Worm (Caenorhabditis elegans) whole organism, dauer: ENCODE results near the gene C04F6.7.

Experiments
- unc-62 ChIP-seq: sonication (generic microtip); optimal IDR thresholded peaks from 2 replicates; lab custom pipeline; 2017; ENCODE audit warnings: missing biosample characterization, missing genetic modification reagents, missing genetic modification characterization

The C04F6.7 gene

DNA sequence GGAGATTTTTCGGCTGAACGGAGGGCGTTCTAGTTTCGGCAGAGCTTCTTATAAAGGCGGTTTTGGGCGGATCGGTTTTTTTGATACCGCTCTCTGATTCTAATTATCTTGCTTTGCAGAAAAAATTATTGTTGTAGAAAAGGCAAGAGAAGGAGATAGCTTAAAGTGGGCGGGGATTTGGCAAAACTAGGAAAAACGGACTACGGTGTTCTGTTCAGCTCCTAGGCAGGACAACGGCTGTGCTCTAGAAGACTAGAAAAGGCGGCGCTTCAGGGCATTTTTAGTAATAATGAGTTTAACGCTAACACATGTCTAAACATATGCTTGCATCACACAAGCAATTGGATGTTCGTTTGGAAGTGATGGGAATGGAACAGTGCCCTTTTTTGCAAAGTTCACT lies at the start of gene C04F6.7:
Gene C04F6.7 (minus strand): TSS at position 101 of the 400 bp plus-strand sequence.
- no peak for TF ChIP-seq unc-62 (GFP tag; lab: Kevin White, UChicago)

DNA sequence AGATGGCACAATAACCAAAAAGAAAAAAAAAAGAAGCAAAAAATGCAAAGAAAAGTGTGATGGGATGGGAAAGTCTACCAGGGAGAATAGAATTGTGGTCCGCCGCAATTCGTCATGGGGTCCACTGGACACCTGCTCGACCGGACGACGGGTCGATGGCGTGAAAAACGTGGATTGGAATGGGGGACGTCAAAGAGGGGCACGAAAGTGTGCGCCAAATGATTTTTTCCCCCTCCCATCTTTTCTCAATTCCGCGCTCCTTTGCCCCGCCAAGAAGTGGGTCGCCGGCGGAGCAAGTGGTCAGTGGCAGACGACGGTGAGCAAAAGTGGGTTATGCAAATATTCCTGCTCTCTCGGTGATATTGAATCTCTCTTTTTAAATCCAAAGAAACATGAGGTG lies 49.0 kb upstream of the C04F6.7 start:
- TF ChIP-seq unc-62 (GFP tag; lab: Kevin White, UChicago) = no peak

DNA sequence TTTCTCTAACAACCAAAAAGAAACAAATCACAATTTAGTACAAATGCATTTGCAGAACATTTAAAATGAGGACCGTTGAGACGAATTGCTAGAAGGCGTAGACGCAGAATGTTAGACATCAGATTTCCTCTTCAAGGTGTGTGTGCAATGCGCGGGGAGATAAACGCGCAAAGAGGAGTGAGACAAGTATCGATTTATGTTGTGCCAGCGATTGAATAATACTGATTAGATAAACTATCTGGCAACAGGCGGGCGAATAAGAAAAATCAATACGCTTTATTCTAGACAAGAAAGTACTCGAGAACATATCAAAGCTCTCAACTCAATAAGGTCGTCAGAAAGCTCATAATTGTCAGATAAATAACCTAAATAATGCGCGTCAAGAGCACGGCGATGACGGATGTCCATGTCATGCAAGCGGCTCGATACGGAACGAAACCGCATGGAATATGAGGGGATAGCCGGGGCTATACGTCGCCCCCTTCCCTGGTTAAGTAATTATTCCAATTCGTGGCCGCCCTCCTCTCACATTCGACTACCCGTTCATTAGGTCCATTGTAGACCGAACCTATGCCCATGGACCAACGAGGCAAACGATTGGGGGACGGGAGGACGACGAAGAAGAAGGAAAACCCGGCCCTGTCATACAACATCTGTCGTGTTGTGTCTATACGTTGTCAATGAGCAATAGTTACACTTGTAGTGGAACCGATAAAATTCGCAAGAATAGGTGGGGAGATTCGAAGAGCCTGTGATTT lies 48.2 kb upstream of the C04F6.7 start:
- no peak for TF ChIP-seq unc-62 (GFP tag; lab: Kevin White, UChicago)

DNA sequence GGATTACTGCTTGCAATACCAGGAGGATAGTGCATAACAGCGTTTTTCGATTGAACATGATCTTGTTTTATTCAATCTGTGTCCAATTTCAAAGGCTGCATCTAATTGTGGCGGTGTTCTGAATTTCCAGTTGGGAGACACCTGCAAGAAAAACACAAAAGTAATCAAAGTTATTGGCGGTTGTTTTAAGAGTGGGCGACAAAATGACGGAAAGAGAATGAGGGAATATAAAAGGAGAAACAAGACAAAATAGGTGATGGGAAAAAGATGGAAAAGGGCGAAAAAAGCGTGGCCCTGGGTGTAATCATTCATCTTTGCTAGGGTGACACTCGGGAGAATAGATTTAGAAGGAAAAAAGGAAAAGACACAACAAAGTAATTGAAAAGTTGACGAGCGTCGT lies 46.8 kb upstream of the C04F6.7 start, which contains the start of the genes ZK377.15 and sax-3:
Gene ZK377.15 (minus strand): TSS at position 101 of the 400 bp plus-strand sequence.
Gene sax-3 (minus strand): TSS at position 143 of the 400 bp plus-strand sequence.
- TF ChIP-seq unc-62 (GFP tag; lab: Kevin White, UChicago) = no peak

DNA sequence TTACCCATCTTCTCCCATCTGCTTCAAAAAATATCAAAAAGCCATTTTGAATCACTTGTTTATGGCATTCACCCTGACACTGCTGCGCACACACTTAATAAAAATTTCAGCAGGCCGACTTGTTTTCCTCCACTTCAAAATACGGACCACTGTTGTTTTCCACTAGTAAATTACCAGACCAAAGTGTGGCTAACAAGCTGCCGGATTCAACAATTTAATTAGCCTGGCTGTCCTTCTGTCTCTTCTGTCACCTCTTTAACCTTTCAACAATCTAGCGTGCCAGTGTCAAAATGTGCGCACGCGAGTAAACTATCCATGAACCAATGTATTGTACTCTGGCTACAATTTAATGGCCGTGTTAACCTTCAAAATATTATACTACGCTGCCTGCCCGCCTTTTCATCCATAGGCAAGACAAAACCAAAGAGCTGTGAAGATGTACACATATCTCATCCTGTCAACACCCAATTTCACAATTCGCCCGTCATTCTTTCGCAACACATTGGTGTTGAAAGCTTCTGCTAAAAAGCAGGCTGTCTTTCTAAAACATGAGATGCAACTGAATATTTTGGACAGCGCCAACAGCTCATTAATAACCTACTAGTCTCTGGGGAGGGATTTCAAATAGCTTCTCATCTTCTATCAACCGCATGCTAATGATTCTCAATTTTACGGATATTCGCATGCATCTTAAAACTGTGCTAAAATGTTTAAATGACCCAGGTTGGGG lies 45.5 kb upstream of the C04F6.7 start:
- no peak for TF ChIP-seq unc-62 (GFP tag; lab: Kevin White, UChicago)

DNA sequence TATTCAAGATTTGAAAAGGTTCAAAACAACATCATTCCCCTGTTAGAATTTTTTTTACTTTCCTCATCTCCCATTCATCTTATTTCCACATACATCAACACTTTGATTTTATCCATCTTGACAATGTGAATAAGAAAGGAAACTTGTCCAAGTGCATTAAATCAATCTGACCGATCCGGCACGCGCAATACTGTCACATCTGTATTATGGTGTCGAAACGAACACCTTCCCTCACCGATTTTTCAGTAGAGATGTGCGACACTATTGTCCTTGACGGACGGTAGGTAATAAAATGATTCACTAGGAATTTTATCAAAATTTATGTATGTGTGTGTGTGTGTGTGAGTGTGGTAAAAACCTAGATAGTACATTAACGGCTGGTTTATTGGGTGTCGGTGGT lies 44.9 kb upstream of the C04F6.7 start:
- no peak for TF ChIP-seq unc-62 (GFP tag; lab: Kevin White, UChicago)

DNA sequence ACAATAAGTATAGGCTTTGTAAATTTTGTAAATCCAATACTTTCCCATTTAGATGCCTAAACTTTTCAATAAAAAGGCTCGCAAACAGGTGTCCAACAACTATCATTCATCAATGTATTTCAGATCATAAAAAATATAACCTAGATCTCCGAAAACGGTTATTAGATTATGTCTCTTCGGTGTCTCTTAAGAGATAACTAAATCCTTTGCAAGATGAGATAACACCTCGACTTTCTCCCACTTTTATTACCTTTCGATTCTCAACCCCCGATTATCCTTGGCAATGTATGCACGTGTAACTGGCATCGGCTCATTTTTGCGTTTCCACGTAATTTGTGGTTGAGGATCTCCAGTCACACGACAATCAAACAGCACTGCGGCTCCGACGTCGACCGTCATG lies 43.1 kb upstream of the C04F6.7 start:
- no peak for TF ChIP-seq unc-62 (GFP tag; lab: Kevin White, UChicago)

DNA sequence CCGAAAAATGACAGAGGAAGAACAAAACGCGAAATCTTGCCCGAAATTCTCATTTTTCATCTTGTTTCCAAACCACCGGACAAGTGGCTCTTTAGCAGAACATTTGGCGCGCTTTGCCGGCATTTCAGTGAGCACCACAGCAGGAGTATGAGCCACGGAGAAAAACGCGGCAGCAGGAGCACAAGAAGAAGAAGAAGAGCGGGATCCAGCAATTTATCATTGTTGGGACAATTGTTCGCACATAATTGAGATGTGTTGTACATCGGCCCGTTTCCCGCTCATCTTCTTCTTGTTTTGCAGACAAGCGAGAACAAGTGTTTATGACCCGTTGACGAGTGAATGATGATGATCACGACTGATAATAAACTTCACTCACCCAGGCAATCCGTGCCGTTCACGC lies 36.6 kb upstream of the C04F6.7 start:
- no peak for TF ChIP-seq unc-62 (GFP tag; lab: Kevin White, UChicago)

DNA sequence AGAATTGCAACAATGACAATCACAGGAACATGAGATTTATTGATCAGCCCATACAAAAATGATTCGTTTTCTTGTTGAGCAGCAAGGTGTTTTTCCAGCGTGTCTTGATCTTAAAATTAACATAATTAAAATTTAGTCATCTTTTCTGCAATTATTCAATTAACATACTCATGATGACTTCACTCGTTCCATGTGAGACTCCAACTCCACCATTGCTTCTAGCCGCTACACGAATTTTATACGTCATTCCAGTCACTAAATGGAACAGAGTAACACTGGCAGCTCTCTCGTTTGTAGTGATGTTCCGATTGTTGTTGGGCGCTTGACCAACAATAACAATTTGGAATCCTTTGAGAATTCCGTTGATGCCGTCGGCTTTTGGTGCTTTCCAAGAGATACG lies 34.9 kb upstream of the C04F6.7 start:
- TF ChIP-seq unc-62 (GFP tag; lab: Kevin White, UChicago) = no peak

DNA sequence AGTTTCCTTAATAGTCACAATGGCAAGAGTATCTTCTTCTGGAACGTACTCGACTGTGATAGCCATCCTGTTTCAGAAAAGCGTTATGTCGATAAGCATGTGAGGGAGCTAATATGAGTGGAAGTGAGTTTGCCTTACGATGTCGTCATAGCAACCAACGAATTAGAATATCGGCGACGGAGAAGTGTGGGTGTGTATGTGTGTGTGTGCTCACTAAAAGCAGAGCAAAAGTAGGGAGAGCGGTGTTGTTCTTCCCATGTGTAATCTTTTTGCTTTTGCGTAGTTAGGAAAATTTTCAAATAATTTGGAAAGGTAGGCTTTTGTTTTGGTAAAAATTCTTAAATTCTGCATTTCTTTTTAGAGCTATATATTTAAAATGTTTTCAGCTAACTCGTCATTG lies 32.1 kb upstream of the C04F6.7 start, which contains the start of gene ZK813.5:
Gene ZK813.5 (minus strand): TSS at position 101 of the 400 bp plus-strand sequence.
- no peak for TF ChIP-seq unc-62 (GFP tag; lab: Kevin White, UChicago)

DNA sequence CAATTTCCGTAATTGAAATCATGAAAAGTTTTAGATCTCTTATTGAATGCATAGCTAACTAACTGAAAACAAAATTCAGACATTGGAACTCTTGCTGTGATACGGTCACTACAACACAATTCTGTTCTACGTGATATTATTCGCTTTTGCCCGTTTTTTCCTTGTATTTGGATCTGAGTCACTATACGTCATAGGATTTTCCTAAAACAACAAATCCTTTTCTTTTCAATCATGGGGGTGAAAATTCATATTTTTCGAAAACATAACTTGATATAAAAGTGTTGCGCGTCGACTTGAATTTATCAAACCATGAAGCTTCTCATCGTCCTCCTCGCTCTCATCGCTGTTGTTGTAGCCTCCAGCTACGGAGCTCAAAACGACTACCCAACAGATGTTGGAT lies 27.0 kb upstream of the C04F6.7 start, which contains the start of gene ZK813.1:
Gene ZK813.1 (plus strand): TSS at position 301 of the 400 bp plus-strand sequence.
- no peak for TF ChIP-seq unc-62 (GFP tag; lab: Kevin White, UChicago)

DNA sequence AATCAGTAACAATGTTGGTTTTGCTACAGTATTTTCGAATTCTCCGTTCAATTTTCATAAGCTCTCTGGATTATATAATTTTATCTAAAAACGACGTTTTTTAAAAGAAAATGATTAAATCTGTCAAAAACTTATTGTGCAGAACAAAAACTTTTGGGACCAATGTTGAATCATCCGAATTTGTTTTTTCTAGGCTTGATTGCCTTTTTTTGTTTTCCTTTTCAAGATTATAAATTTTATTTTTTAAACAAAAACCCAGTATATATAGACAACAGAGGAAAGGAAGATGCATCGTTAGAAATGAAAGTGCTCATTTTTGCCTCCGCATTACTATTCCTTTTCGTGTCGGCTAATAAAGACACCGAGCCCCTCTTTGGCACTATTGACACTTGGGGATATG lies 25.5 kb upstream of the C04F6.7 start, which contains the start of gene ZK813.7:
Gene ZK813.7 (plus strand): TSS at position 301 of the 400 bp plus-strand sequence.
- TF ChIP-seq unc-62 (GFP tag; lab: Kevin White, UChicago) = no peak

DNA sequence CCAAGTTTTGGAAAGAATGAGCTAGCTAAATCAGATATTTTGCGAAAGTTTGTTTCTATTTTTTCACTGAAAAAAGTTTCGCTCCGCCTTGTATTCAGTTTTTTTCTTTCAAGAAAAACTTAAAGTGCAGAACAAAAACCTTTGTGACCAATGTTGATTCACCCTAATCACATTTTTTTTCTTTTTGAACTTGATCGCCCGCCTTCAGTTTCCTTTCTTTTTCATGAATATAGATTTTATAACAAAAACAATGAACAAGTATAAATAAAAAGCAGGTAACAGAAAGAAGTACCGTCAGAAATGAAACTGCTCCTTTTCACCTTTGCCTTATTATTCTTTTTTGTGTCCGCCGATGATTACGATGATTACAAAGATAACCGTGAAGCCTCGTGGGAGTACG lies 24.5 kb upstream of the C04F6.7 start, which contains the start of gene ZK813.2:
Gene ZK813.2 (plus strand): TSS at position 301 of the 400 bp plus-strand sequence.
- no peak for TF ChIP-seq unc-62 (GFP tag; lab: Kevin White, UChicago)

DNA sequence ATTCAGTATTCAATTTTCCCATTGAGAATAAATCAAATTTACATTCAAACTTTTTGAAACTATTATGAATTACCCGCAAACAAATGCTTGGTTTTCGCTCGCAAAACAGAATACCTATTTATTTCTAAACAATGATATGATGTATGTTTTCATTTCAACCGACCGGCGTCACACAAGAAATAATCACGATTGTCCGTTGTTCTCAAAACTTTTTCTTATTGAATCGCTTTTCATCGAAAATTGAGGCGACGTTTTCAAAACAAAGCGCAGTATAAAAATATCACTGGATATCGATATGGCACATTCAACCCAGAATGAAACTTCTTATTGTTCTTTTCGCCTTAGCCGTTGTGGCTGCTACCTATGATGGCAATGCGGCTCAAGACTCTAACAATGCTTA lies 22.6 kb upstream of the C04F6.7 start, which contains the start of gene ZK813.3:
Gene ZK813.3 (plus strand): TSS at position 301 of the 400 bp plus-strand sequence.
- TF ChIP-seq unc-62 (GFP tag; lab: Kevin White, UChicago) = no peak

DNA sequence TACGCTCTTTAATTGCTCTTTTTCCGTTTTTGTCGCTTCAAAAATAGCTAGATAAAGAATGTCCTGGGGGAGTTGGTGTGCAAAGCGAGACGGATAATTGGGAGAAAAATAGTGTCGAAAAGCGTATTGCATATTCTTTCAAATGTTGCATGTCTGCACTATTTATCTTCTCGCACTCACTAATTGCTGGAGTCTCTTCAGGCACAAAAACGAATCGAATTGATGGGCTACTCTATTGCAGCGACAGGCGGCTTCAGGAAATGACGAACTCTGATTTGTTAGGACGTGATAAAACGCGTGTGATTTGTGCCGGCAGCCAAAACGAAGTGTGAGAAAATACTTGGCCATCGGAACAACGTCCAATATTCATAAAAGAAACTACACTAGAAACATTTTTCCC lies 21.3 kb upstream of the C04F6.7 start:
- TF ChIP-seq unc-62 (GFP tag; lab: Kevin White, UChicago) = no peak

DNA sequence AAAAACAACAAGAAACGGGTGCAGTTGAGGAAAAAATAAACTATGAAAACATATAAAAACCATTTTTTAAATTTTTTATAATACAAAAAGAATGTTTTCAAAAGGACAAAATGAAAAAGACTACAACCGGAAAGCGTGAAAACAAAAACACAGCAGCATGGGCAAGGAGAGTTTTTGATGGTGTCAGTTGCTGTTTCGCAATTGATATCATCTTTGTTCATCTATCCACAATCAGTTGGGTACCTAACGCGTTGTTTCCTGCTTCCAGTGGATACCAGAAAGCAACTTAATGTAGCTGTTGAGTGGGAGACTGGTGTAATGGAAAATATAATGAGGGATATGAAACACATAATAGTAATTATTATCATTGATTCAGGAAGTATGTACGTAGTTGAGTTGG lies 20.8 kb upstream of the C04F6.7 start:
- no peak for TF ChIP-seq unc-62 (GFP tag; lab: Kevin White, UChicago)
